Worm (Caenorhabditis elegans): ENCODE data around the gene K08F8.15.
A peak's percentile ranks its signal among the peaks of the same experiment; 100 is the strongest.

The K08F8.15 gene

ce11 chrII:8740326-8740949 lies 26.2 kb upstream of the K08F8.15 start:
- TF ChIP-seq ceh-9 (tag; optimal IDR thresholded peaks at IDR 0.05) (no peak), elt-2 (tag; optimal IDR thresholded peaks at IDR 0.05) (peak; percentile 95)

- no peak for TF ChIP-seq lin-11 (tag; optimal IDR thresholded peaks at IDR 0.05)
- TF ChIP-seq ceh-2 (tag; optimal IDR thresholded peaks at IDR 0.05), result no peak
- TF ChIP-seq pros-1 (tag; optimal IDR thresholded peaks at IDR 0.05), result no peak
- TF ChIP-seq K02D7.2 (tag; optimal IDR thresholded peaks at IDR 0.05), result no peak
- peak; percentile 35 for TF ChIP-seq hlh-30 (tag; optimal IDR thresholded peaks at IDR 0.05; ENCODE audit: insufficient read depth)
- no peak for TF ChIP-seq ceh-31 (tag; optimal IDR thresholded peaks at IDR 0.05)
- no peak for TF ChIP-seq ceh-45 (GFP tag; IDR thresholded peaks at IDR 0.05)
- TF ChIP-seq pqm-1 (tag; optimal IDR thresholded peaks at IDR 0.05), result no peak
These were observed 25.3 kb upstream of the K08F8.15 start for ce11 chrII:8741277-8741676.

ce11 chrII:8742006-8742847 lies 24.4 kb upstream of the K08F8.15 start:
- TF ChIP-seq madf-2 (tag; optimal IDR thresholded peaks at IDR 0.05) (no peak), ref-2 (tag; optimal IDR thresholded peaks at IDR 0.05) (no peak), pax-1 (tag; optimal IDR thresholded peaks at IDR 0.05) (no peak), unc-55 (GFP tag; optimal IDR thresholded peaks at IDR 0.05) (no peak), ttx-3 (tag; optimal IDR thresholded peaks at IDR 0.05) (no peak), elt-2 (tag; optimal IDR thresholded peaks at IDR 0.05) (no peak), ceh-24 (tag; optimal IDR thresholded peaks at IDR 0.05) (no peak), pros-1 (tag; optimal IDR thresholded peaks at IDR 0.05) (no peak), C08G9.2 (tag; optimal IDR thresholded peaks at IDR 0.05) (no peak), sox-4 (tag; optimal IDR thresholded peaks at IDR 0.05) (no peak), pha-2 (tag; optimal IDR thresholded peaks at IDR 0.05) (no peak), ama-1 (optimal IDR thresholded peaks at IDR 0.05) (no peak), K09A11.1 (tag; optimal IDR thresholded peaks at IDR 0.05; ENCODE audit: insufficient read depth) (no peak), sox-2 (GFP tag; IDR thresholded peaks at IDR 0.05) (no peak), pat-9 (tag; optimal IDR thresholded peaks at IDR 0.05) (no peak), ceh-22 (tag; optimal IDR thresholded peaks at IDR 0.05) (no peak)

ce11 chrII:8742972-8743371 lies 23.6 kb upstream of the K08F8.15 start:
- TF ChIP-seq hlh-8 (tag; optimal IDR thresholded peaks at IDR 0.05), result no peak
- TF ChIP-seq syd-9 (tag; optimal IDR thresholded peaks at IDR 0.05), result no peak
- TF ChIP-seq unc-42 (tag; optimal IDR thresholded peaks at IDR 0.05), result peak; percentile 40
- TF ChIP-seq gmeb-2 (tag; optimal IDR thresholded peaks at IDR 0.05), result no peak
- no peak for TF ChIP-seq hlh-13 (GFP tag; optimal IDR thresholded peaks at IDR 0.05)
- no peak for TF ChIP-seq ceh-24 (tag; optimal IDR thresholded peaks at IDR 0.05)
- no peak for TF ChIP-seq ceh-6 (GFP tag; optimal IDR thresholded peaks at IDR 0.05)
- peak; percentile 2 for TF ChIP-seq ceh-48 (tag; optimal IDR thresholded peaks at IDR 0.05)
- TF ChIP-seq hlh-30 (tag; optimal IDR thresholded peaks at IDR 0.05; ENCODE audit: insufficient read depth), result peak; percentile 25

ce11 chrII:8743379-8744173 lies 23.0 kb upstream of the K08F8.15 start, which contains the start of gene mak-1:
Gene mak-1, plus strand, starts transcription at chrII:8744071.
- TF ChIP-seq nfya-1 (tag; optimal IDR thresholded peaks at IDR 0.05), result peak; percentile 32
- TF ChIP-seq nhr-232 (tag; optimal IDR thresholded peaks at IDR 0.05), result no peak
- TF ChIP-seq rnt-1 (tag; optimal IDR thresholded peaks at IDR 0.05), result peak; percentile 4
- TF ChIP-seq mec-3 (tag; optimal IDR thresholded peaks at IDR 0.05; ENCODE audit: borderline replicate concordance), result no peak
- TF ChIP-seq C08G9.2 (tag; optimal IDR thresholded peaks at IDR 0.05), result peak; percentile 41
- TF ChIP-seq syd-9 (tag; optimal IDR thresholded peaks at IDR 0.05), result no peak
- TF ChIP-seq ceh-18 (tag; optimal IDR thresholded peaks at IDR 0.05), result peak; percentile 68
- TF ChIP-seq ceh-24 (tag; optimal IDR thresholded peaks at IDR 0.05), result no peak
